Worm (Caenorhabditis elegans): ENCODE results near the gene hrpk-2.

The hrpk-2 gene

DNA sequence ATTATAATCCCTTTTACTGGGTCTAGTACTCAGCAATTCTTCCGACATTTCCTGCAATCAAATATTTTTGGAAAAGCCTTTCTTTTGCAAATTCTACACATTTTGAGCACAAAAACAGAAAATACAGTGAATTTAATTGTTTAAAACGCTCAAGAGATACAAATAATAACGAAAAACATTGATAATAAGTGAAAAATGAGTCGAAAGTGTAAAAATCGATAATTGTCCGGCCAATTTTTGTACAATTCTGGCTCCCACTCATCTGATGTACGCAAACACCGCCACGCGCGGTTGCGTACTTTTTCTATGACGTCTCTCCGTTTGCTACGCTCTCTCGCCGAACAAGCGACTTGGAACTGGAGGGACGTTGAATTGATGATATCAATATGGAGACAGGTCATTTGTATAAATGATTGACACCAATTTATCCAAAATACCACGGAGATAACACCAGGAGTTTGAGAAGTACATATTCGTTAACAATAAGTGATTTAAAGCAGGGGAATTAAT lies 34.0 kb downstream of the hrpk-2 start, which contains the start of gene lin-36 (continued):
- TF ChIP-seq mes-2 (tag; optimal IDR thresholded peaks at IDR 0.05; ENCODE audit: poor library complexity, severe bottlenecking) = peak; percentile 91
- TF ChIP-seq dve-1 (tag; optimal IDR thresholded peaks at IDR 0.05; ENCODE audit: insufficient read depth) = peak; percentile 78
- TF ChIP-seq F26F4.8 (GFP tag; conservative IDR thresholded peaks at IDR 0.05) = no peak
- 0 out of 2 replicates have a peak, but pooled peaks have one; percentile 21 for TF ChIP-seq madf-9 (GFP tag; conservative IDR thresholded peaks at IDR 0.05)
- peak; percentile 84 for TF ChIP-seq lin-13 (GFP tag; optimal IDR thresholded peaks at IDR 0.05)
- peak; percentile 17 for TF ChIP-seq unc-130 (GFP tag; optimal IDR thresholded peaks at IDR 0.05)
- TF ChIP-seq daf-16 (GFP tag; optimal IDR thresholded peaks at IDR 0.05) = no peak
- peak; percentile 51 for TF ChIP-seq daf-16 (tag; optimal IDR thresholded peaks at IDR 0.05)
- peak; percentile 89 for TF ChIP-seq dpl-1 (GFP tag; optimal IDR thresholded peaks at IDR 0.05)
- TF ChIP-seq hlh-11 (tag; optimal IDR thresholded peaks at IDR 0.05) = peak; percentile 91
- peak; percentile 78 for TF ChIP-seq hlh-30 (tag; optimal IDR thresholded peaks at IDR 0.05; ENCODE audit: insufficient read depth)
- TF ChIP-seq nhr-6 (tag; optimal IDR thresholded peaks at IDR 0.05) = peak; percentile 87
- TF ChIP-seq sdz-12 (GFP tag; optimal IDR thresholded peaks at IDR 0.05) = no peak
- TF ChIP-seq aha-1 (tag) = peak; percentile 6
- no peak for TF ChIP-seq lin-1 (GFP tag; IDR thresholded peaks at IDR 0.05)
- TF ChIP-seq nhr-25 (tag; optimal IDR thresholded peaks at IDR 0.05; ENCODE audit: borderline replicate concordance, insufficient read depth) = peak; percentile 11
- peak; percentile 58 for TF ChIP-seq ceh-28 (tag; optimal IDR thresholded peaks at IDR 0.05)
- TF ChIP-seq lsy-2 (tag; optimal IDR thresholded peaks at IDR 0.05) = peak in 1 of 2 experiments; percentile 90
- peak; percentile 79 for TF ChIP-seq mep-1 (tag; optimal IDR thresholded peaks at IDR 0.05)
- TF ChIP-seq T26A8.4 (GFP tag; IDR thresholded peaks at IDR 0.05) = peak; percentile 56
- 0 out of 2 replicates have a peak, but pooled peaks have one; percentile 25 for TF ChIP-seq vab-7 (GFP tag; IDR thresholded peaks at IDR 0.05)

DNA sequence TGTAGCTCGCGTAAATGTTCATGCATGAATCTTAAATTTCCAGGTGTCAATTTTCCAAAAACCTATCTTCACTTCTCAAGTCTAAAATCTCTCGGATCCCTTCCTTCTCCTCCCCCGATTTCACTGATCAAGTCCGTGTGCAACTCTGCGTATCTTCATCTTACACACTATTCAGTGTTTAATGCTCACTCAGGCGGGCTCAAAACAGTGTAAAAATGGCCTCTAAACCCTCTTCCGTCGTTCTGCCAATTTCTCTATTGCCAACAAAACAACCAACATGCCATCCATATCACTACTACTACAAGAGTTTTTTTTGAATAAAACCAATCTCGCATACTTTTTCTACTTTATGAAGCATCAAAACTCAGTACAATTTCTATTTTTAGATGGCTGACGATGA lies 35.2 kb downstream of the hrpk-2 start, which contains the start of gene F44B9.2:
Gene F44B9.2, plus strand, starts transcription at position 387 of the 400 bp plus-strand sequence.
- peak in 1 of 2 experiments; percentile 95 for TF ChIP-seq unc-62 (GFP tag; optimal IDR thresholded peaks at IDR 0.05 in 1 of 2)
- no peak for TF ChIP-seq unc-62 (tag; optimal IDR thresholded peaks at IDR 0.05)
- TF ChIP-seq aha-1 (tag) = peak; percentile 46
- no peak for TF ChIP-seq nhr-237 (tag; optimal IDR thresholded peaks at IDR 0.05)

DNA sequence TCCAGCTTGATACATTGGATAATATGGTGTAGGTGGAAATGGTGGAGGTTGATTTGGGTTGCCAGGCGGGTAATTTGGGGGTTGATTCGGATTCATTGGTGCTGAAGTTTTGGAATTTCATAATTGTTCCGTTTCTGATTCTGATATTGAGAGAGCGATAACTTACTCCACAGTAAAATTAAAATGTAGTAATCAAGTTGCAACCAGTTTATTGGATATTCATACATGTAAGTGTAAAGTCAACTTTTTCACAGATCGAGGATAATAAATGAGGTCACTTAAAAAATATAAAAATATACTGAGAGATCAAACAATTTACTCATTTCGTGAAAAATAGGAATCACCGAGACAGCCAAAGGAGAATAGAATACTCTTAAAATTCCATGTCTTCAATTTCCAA lies 41.0 kb downstream of the hrpk-2 start, which contains the start of gene mdt-30:
Gene mdt-30, minus strand, starts transcription at position 101 of the 400 bp plus-strand sequence.
- TF ChIP-seq aha-1 (tag) = peak; percentile 28
- TF ChIP-seq hlh-11 (tag; optimal IDR thresholded peaks at IDR 0.05) = no peak

DNA sequence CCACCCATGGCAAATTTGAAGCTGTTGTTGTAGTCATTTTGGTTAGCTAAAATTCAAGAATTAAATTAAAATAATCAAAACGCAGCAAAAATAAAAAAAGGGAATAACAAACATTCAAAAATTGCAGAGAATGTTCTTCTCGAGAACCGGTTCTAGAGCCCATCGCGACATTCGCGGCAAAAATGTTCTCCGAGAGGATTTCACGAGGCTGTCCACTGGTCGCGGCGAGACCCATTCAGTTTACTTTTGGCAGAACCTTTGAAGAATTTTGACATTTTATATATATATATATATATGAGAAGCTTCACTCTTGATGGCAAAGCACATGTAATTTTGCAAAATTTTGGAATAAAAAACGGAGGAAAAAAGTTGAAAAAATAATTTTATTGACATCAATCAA lies 42.6 kb downstream of the hrpk-2 start, which contains the start of gene F44B9.8:
Gene F44B9.8, minus strand, starts transcription at position 163 of the 400 bp plus-strand sequence.
- TF ChIP-seq ZK337.2 (GFP tag; IDR thresholded peaks at IDR 0.05) (no peak), hmg-1.1 (GFP tag; IDR thresholded peaks at IDR 0.05) (0 out of 2 replicates have a peak, but pooled peaks have one; percentile 47), hif-1 (tag; optimal IDR thresholded peaks at IDR 0.05) (no peak), nhr-42 (GFP tag; IDR thresholded peaks at IDR 0.05) (no peak), lin-39 (tag; optimal IDR thresholded peaks at IDR 0.05) (no peak), nhr-28 (tag; optimal IDR thresholded peaks at IDR 0.05) (peak; percentile 4), unc-62 (GFP tag; optimal IDR thresholded peaks at IDR 0.05 in 1 of 2) (no peak), unc-62 (tag; optimal IDR thresholded peaks at IDR 0.05) (no peak), Y75B8A.6 (GFP tag; IDR thresholded peaks at IDR 0.05) (no peak), skn-1 (tag; optimal IDR thresholded peaks at IDR 0.05) (no peak), mdt-29 (GFP tag; IDR thresholded peaks at IDR 0.05) (no peak), nhr-77 (tag; optimal IDR thresholded peaks at IDR 0.05) (peak; percentile 2), cey-2 (tag; optimal IDR thresholded peaks at IDR 0.05; ENCODE audit: borderline replicate concordance, insufficient read depth) (no peak), ZK546.5 (tag; optimal IDR thresholded peaks at IDR 0.05) (no peak), rbr-2 (tag; optimal IDR thresholded peaks at IDR 0.05) (peak; percentile 40), nhr-11 (tag; optimal IDR thresholded peaks at IDR 0.05) (no peak), R02D3.7 (tag; optimal IDR thresholded peaks at IDR 0.05) (no peak), hlh-30 (tag; optimal IDR thresholded peaks at IDR 0.05; ENCODE audit: insufficient read depth) (peak; percentile 52), mes-2 (tag; optimal IDR thresholded peaks at IDR 0.05; ENCODE audit: poor library complexity, severe bottlenecking) (peak; percentile 84), dpl-1 (GFP tag; optimal IDR thresholded peaks at IDR 0.05) (peak; percentile 87), php-3 (GFP tag; IDR thresholded peaks at IDR 0.05) (no peak), dve-1 (tag; optimal IDR thresholded peaks at IDR 0.05; ENCODE audit: insufficient read depth) (peak; percentile 65), F49E8.2 (tag; optimal IDR thresholded peaks at IDR 0.05; ENCODE audit: borderline replicate concordance) (no peak), arid-1 (GFP tag; conservative IDR thresholded peaks at IDR 0.05) (no peak), D1046.2 (GFP tag; IDR thresholded peaks at IDR 0.05) (no peak), sdz-12 (GFP tag; optimal IDR thresholded peaks at IDR 0.05) (no peak), dmd-9 (GFP tag; IDR thresholded peaks at IDR 0.05) (no peak)
